Fruit fly (Drosophila melanogaster): ENCODE measurements around the gene gzl.

The gzl gene

dm6 chr3R:6388414-6388830, 5.7 kb downstream of the gzl start:
- TF ChIP-seq tj (GFP tag; optimal IDR thresholded peaks at IDR 0.05) (no peak), bab1 (GFP tag; optimal IDR thresholded peaks at IDR 0.05) (peak; percentile 0), kay (GFP tag; ENCODE audit: borderline replicate concordance) (peak; percentile 91)

- TF ChIP-seq Hr96 (GFP tag; optimal IDR thresholded peaks at IDR 0.05) (no peak), pad (GFP tag; optimal IDR thresholded peaks at IDR 0.05) (no peak), kay (GFP tag; ENCODE audit: borderline replicate concordance) (no peak), tj (GFP tag; optimal IDR thresholded peaks at IDR 0.05) (peak; percentile 9), CG14711 (tag; optimal IDR thresholded peaks at IDR 0.05) (no peak), bab1 (GFP tag; optimal IDR thresholded peaks at IDR 0.05) (no peak), CG7045 (GFP tag; optimal IDR thresholded peaks at IDR 0.05) (no peak), cic (GFP tag; optimal IDR thresholded peaks at IDR 0.05) (no peak), Crg-1 (GFP tag; optimal IDR thresholded peaks at IDR 0.05) (no peak), CG12768 (GFP tag; optimal IDR thresholded peaks at IDR 0.05) (no peak), CG11617 (GFP tag; optimal IDR thresholded peaks at IDR 0.05) (no peak), CG7101 (tag; optimal IDR thresholded peaks at IDR 0.05) (no peak), ovo (GFP tag; optimal IDR thresholded peaks at IDR 0.05) (no peak), cnc (optimal IDR thresholded peaks at IDR 0.05) (peak in 1 of 2 experiments; percentile 6), CG5204 (GFP tag; optimal IDR thresholded peaks at IDR 0.05) (no peak), Clk (GFP tag; optimal IDR thresholded peaks at IDR 0.05) (no peak), toe (GFP tag; optimal IDR thresholded peaks at IDR 0.05) (no peak), Mnt (GFP tag; optimal IDR thresholded peaks at IDR 0.05) (no peak)
Observed at dm6 chr3R:6393515-6394246, 11.0 kb downstream of the gzl start.

dm6 chr3R:6394247-6394522, 11.5 kb downstream of the gzl start:
- TF ChIP-seq tj (GFP tag; optimal IDR thresholded peaks at IDR 0.05) (no peak), toe (GFP tag; optimal IDR thresholded peaks at IDR 0.05) (no peak), cnc (optimal IDR thresholded peaks at IDR 0.05) (no peak), Crg-1 (GFP tag; optimal IDR thresholded peaks at IDR 0.05) (no peak), CG7101 (tag; optimal IDR thresholded peaks at IDR 0.05) (no peak), kay (GFP tag; ENCODE audit: borderline replicate concordance) (no peak), Clk (GFP tag; optimal IDR thresholded peaks at IDR 0.05) (no peak), CG33017 (tag; optimal IDR thresholded peaks at IDR 0.05) (no peak)

- TF ChIP-seq Clk (GFP tag; optimal IDR thresholded peaks at IDR 0.05) (no peak), CG7045 (GFP tag; optimal IDR thresholded peaks at IDR 0.05) (no peak), CG14711 (tag; optimal IDR thresholded peaks at IDR 0.05) (no peak), bab1 (GFP tag; optimal IDR thresholded peaks at IDR 0.05) (peak; percentile 1), pad (GFP tag; optimal IDR thresholded peaks at IDR 0.05) (no peak), tj (GFP tag; optimal IDR thresholded peaks at IDR 0.05) (peak; percentile 12), kay (GFP tag; ENCODE audit: borderline replicate concordance) (peak; percentile 58), CG33017 (tag; optimal IDR thresholded peaks at IDR 0.05) (no peak), Crg-1 (GFP tag; optimal IDR thresholded peaks at IDR 0.05) (no peak), CG11617 (GFP tag; optimal IDR thresholded peaks at IDR 0.05) (no peak), ovo (GFP tag; optimal IDR thresholded peaks at IDR 0.05) (no peak), Mnt (GFP tag; optimal IDR thresholded peaks at IDR 0.05) (no peak), Hr96 (GFP tag; optimal IDR thresholded peaks at IDR 0.05) (no peak), CG5204 (GFP tag; optimal IDR thresholded peaks at IDR 0.05) (no peak), cnc (optimal IDR thresholded peaks at IDR 0.05) (no peak), toe (GFP tag; optimal IDR thresholded peaks at IDR 0.05) (no peak), CG1620 (GFP tag; optimal IDR thresholded peaks at IDR 0.05) (no peak), cic (GFP tag; optimal IDR thresholded peaks at IDR 0.05) (no peak)
Observed at dm6 chr3R:6395572-6396295, 13.0 kb downstream of the gzl start.

dm6 chr3R:6396613-6397012, 13.9 kb downstream of the gzl start:
- TF ChIP-seq bab1 (GFP tag; optimal IDR thresholded peaks at IDR 0.05), result no peak

dm6 chr3R:6397611-6398092, 14.9 kb downstream of the gzl start:
- TF ChIP-seq cic (GFP tag; optimal IDR thresholded peaks at IDR 0.05) (no peak), CG5204 (GFP tag; optimal IDR thresholded peaks at IDR 0.05) (peak; percentile 67), CG7045 (GFP tag; optimal IDR thresholded peaks at IDR 0.05) (peak; percentile 58), CG33017 (tag; optimal IDR thresholded peaks at IDR 0.05) (peak; percentile 31), tj (GFP tag; optimal IDR thresholded peaks at IDR 0.05) (peak; percentile 41), kay (GFP tag; ENCODE audit: borderline replicate concordance) (peak; percentile 98), CG11617 (GFP tag; optimal IDR thresholded peaks at IDR 0.05) (peak; percentile 62), CG1620 (GFP tag; optimal IDR thresholded peaks at IDR 0.05) (peak; percentile 2), Hr96 (GFP tag; optimal IDR thresholded peaks at IDR 0.05) (peak; percentile 32), pad (GFP tag; optimal IDR thresholded peaks at IDR 0.05) (peak; percentile 26), Mnt (GFP tag; optimal IDR thresholded peaks at IDR 0.05) (no peak), cnc (optimal IDR thresholded peaks at IDR 0.05) (no peak), toe (GFP tag; optimal IDR thresholded peaks at IDR 0.05) (no peak), CG7101 (tag; optimal IDR thresholded peaks at IDR 0.05) (peak; percentile 63), Clk (GFP tag; optimal IDR thresholded peaks at IDR 0.05) (no peak), CG14711 (tag; optimal IDR thresholded peaks at IDR 0.05) (peak; percentile 24), ovo (GFP tag; optimal IDR thresholded peaks at IDR 0.05) (no peak), CG12768 (GFP tag; optimal IDR thresholded peaks at IDR 0.05) (peak; percentile 32), bab1 (GFP tag; optimal IDR thresholded peaks at IDR 0.05) (peak; percentile 10), Crg-1 (GFP tag; optimal IDR thresholded peaks at IDR 0.05) (no peak)
